Fruit fly (Drosophila melanogaster) whole organism, prepupa: Measurements from ENCODE around the gene CG42781.

Source experiments
- CG15336 ChIP-seq: fragments of 200-800 bp; sonication (Bioruptor generic); IDR thresholded peaks from 2 replicates; pipeline ENCODE4 v1.3.6; 2022; ENCODE audit warnings: missing biosample characterization, missing genetic modification characterization
- CG31627 ChIP-seq: fragments of 200-800 bp; sonication (Bioruptor generic); optimal IDR thresholded peaks from 3 replicates; lab custom pipeline; 2016; ENCODE audit warnings: missing biosample characterization, missing genetic modification characterization
- CG8319 ChIP-seq: fragments of 200-800 bp; sonication (Bioruptor generic); optimal IDR thresholded peaks from 3 replicates; lab custom pipeline; 2016; ENCODE audit warnings: missing biosample characterization, missing genetic modification characterization
- Eip93F ChIP-seq: fragments of 200-800 bp; sonication (Bioruptor generic); optimal IDR thresholded peaks from 2 replicates; lab custom pipeline; 2016; ENCODE audit warnings: missing biosample characterization, mild to moderate bottlenecking, missing genetic modification characterization
- Ets21C ChIP-seq: fragments of 200-800 bp; sonication (Bioruptor generic); optimal IDR thresholded peaks from 3 replicates; lab custom pipeline; 2016; ENCODE audit warnings: missing biosample characterization, missing genetic modification characterization
- OdsH ChIP-seq: fragments of 200-800 bp; sonication (Bioruptor generic); optimal IDR thresholded peaks from 3 replicates; lab custom pipeline; 2016; ENCODE audit warnings: missing biosample characterization, missing genetic modification characterization
- Sox102F ChIP-seq: fragments of 200-800 bp; sonication (Bioruptor generic); optimal IDR thresholded peaks from 2 replicates; lab custom pipeline; 2016; ENCODE audit warnings: missing biosample characterization, mild to moderate bottlenecking, missing genetic modification characterization
- Sox14 ChIP-seq: fragments of 200-800 bp; sonication (Bioruptor generic); optimal IDR thresholded peaks from 3 replicates; lab custom pipeline; 2016; ENCODE audit warnings: missing biosample characterization, missing genetic modification characterization
- Sox15 ChIP-seq: fragments of 200-800 bp; sonication (Bioruptor generic); optimal IDR thresholded peaks from 3 replicates; lab custom pipeline; 2016; ENCODE audit warnings: missing biosample characterization, missing genetic modification characterization
- achi ChIP-seq: fragments of 200-800 bp; sonication (Bioruptor generic); optimal IDR thresholded peaks from 3 replicates; lab custom pipeline; 2016; ENCODE audit warnings: missing biosample characterization, missing genetic modification characterization
- dac ChIP-seq: fragments of 200-800 bp; sonication (Bioruptor generic); optimal IDR thresholded peaks from 2 replicates; lab custom pipeline; 2017; ENCODE audit warnings: missing biosample characterization, mild to moderate bottlenecking, missing genetic modification characterization
- topi ChIP-seq: fragments of 200-800 bp; sonication (Bioruptor generic); optimal IDR thresholded peaks from 3 replicates; lab custom pipeline; 2016; ENCODE audit warnings: missing biosample characterization, missing genetic modification characterization

DNA sequence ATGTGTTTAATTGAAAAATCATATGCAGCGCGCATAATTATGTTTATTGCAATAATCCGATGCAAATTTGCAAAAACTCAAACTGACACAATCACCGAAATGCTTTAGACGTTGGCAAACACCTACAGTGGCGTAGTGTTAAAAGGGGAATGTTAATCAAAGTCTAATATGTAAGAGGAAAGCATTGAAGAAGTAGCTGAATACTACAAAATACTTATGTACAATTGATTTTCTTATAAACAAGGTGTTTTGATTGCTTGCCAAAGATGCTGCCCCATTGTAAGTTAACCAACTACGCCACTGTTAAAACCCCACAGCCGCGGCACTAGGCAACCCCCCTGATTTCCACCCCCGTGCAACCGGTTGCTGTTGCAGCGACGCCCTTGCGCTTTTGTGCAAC, 3.2 kb downstream of the CG42781 start:
- peak; percentile 34 for TF ChIP-seq CG31627 (GFP tag; lab: Kevin White, UChicago)
- TF ChIP-seq CG8319 (GFP tag; lab: Kevin White, UChicago): no peak
- TF ChIP-seq OdsH (GFP tag; lab: Kevin White, UChicago): peak; percentile 32
- peak; percentile 37 for TF ChIP-seq Sox102F
- no peak for TF ChIP-seq Sox15 (GFP tag; lab: Kevin White, UChicago)
- TF ChIP-seq dac (GFP tag; lab: Kevin White, UChicago): no peak
- TF ChIP-seq Eip93F (GFP tag; lab: Kevin White, UChicago): no peak
- TF ChIP-seq Sox14 (GFP tag; lab: Kevin White, UChicago): peak; percentile 10
- no peak for TF ChIP-seq achi (GFP tag; lab: Kevin White, UChicago)
- TF ChIP-seq topi (GFP tag; lab: Kevin White, UChicago): peak; percentile 21
- TF ChIP-seq CG15336 (GFP tag; lab: Robert Waterston, UW): peak; percentile 23; the same call in 1 of the 2 replicates
- TF ChIP-seq Ets21C (GFP tag; lab: Kevin White, UChicago): peak; percentile 6
